Worm (Caenorhabditis elegans) whole organism, L4 larva: ENCODE measurements around the gene C04G6.6.

Experiments used
- ceh-82 ChIP-seq: sonication (generic microtip); optimal IDR thresholded peaks from 2 replicates; lab custom pipeline; 2017; ENCODE audit warnings: missing biosample characterization, missing genetic modification characterization
- fos-1 ChIP-seq: fragments of 150-350 bp; optimal IDR thresholded peaks from 2 replicates; lab custom pipeline; 2014; ENCODE audit warnings: missing biosample characterization, missing genetic modification characterization
- hif-1 ChIP-seq, 2 experiments: sonication (generic microtip); optimal IDR thresholded peaks; 2 replicates each; lab custom pipeline; 2016 to 2017; ENCODE audit warnings: missing compliant biosample characterization in 2 of 2, missing genetic modification characterization in 2 of 2, missing genetic modification reagents in 2 of 2, missing genotype in 2 of 2, mild to moderate bottlenecking in 1 of 2
- lin-15B ChIP-seq: fragments of 150-350 bp; sonication (generic microtip); optimal IDR thresholded peaks from 3 replicates; lab custom pipeline; 2014; ENCODE audit warnings: missing biosample characterization, missing genetic modification characterization
- mes-2 ChIP-seq: sonication (generic microtip); optimal IDR thresholded peaks from 2 replicates; lab custom pipeline; 2016; ENCODE audit warnings: missing genotype, mild to moderate bottlenecking, missing genetic modification characterization, missing compliant biosample characterization; ENCODE audit not compliant: poor library complexity, severe bottlenecking
- nhr-77 ChIP-seq: fragments of 150-350 bp; optimal IDR thresholded peaks from 2 replicates; lab custom pipeline; 2014; ENCODE audit warnings: missing biosample characterization, missing genetic modification characterization
- spr-3 ChIP-seq: fragments of 200-800 bp; sonication (Bioruptor generic); optimal IDR thresholded peaks from 2 replicates; lab custom pipeline; 2018; ENCODE audit warnings: mild to moderate bottlenecking, missing genetic modification characterization, missing compliant biosample characterization
- unc-130 ChIP-seq: sonication (generic microtip); optimal IDR thresholded peaks from 2 replicates; lab custom pipeline; 2016; ENCODE audit warnings: missing genetic modification reagents, missing genetic modification characterization, missing compliant biosample characterization

DNA sequence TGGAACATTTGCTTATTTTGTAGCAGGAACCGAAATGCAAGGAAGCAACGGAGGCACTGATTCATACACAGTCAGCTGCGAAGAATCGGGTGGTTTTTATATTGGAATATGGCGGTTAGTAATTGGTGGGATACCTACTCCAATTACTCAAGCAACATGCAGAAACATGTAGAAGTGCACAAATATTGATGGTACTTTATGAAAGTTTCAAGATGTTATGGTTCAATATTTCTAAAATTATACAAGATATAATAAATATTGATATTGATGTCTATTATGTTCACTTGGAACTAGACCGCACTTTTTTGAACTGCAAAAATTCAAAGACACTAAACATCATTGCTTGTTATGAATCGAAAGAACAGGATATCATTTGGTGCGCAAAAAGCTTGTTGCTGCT is 5.6 kb downstream of the C04G6.6 start, which contains the start of gene C04G6.13:
- TF ChIP-seq unc-130: no peak
- no peak for TF ChIP-seq lin-15B (tag; lab: Kevin White, UChicago)
- no peak for TF ChIP-seq spr-3
- TF ChIP-seq hif-1 (tag; optimal IDR thresholded peaks at IDR 0.05; lab: Kevin White, UChicago): no peak
- no peak for TF ChIP-seq mes-2 (tag; lab: Kevin White, UChicago)
- no peak for TF ChIP-seq ceh-82 (tag; lab: Kevin White, UChicago)
- no peak for TF ChIP-seq nhr-77 (tag; lab: Kevin White, UChicago)
- no peak for TF ChIP-seq fos-1 (tag; lab: Kevin White, UChicago)
